Fruit fly (Drosophila melanogaster) Kc167 (cell line): Measurements from ENCODE around the gene D19A.
"Not testable (repeated sequence)": the region's sequence is repeated elsewhere in the genome, so short reads cannot be mapped to it uniquely, and the experiment has no call there.

Source experiments
- Myc ChIP-seq: fragments of >200 bp; optimal IDR thresholded peaks from 2 replicates; lab custom pipeline; 2017; ENCODE audit warnings: missing external identifiers
- Sin3A ChIP-seq: fragments of >200 bp; optimal IDR thresholded peaks from 2 replicates; lab custom pipeline; 2018; ENCODE audit warnings: missing external identifiers
- h ChIP-seq: fragments of >200 bp; optimal IDR thresholded peaks from 3 replicates; lab custom pipeline; 2018; ENCODE audit warnings: missing external identifiers
- insv ChIP-seq: fragments of >200 bp; optimal IDR thresholded peaks from 3 replicates; lab custom pipeline; 2018; ENCODE audit warnings: missing external identifiers
- psq ChIP-seq: fragments of >200 bp; optimal IDR thresholded peaks from 2 replicates; lab custom pipeline; 2017; ENCODE audit warnings: missing external identifiers
- ttk ChIP-seq: sonication (Bioruptor generic); optimal IDR thresholded peaks from 2 replicates; lab custom pipeline; 2017; ENCODE audit warnings: missing external identifiers

The D19A gene

dm6 chr3L:6154951-6155394 lies 34.0 kb downstream of the D19A start:
- TF ChIP-seq ttk (lab: Kevin White, UChicago) = no peak
- TF ChIP-seq Sin3A = no peak
- TF ChIP-seq Myc = no peak
- no peak for TF ChIP-seq insv
- TF ChIP-seq h (lab: Kevin White, UChicago) = no peak
- TF ChIP-seq psq (lab: Kevin White, UChicago) = no peak

dm6 chr3L:6152531-6152930 lies 36.4 kb downstream of the D19A start, which contains the start of gene Acp65Aa:
Gene Acp65Aa (minus strand): TSS chr3L:6152745.
- TF ChIP-seq ttk (lab: Kevin White, UChicago) (no peak), Myc (no peak), h (lab: Kevin White, UChicago) (no peak), insv (no peak), Sin3A (no peak), psq (lab: Kevin White, UChicago) (no peak)

- TF ChIP-seq psq (lab: Kevin White, UChicago); insv; h (lab: Kevin White, UChicago): not testable (repeated sequence)
These were observed 38.1 kb downstream of the D19A start, which contains the start of the genes Cpr65Ax2 and Lcp65Aa for dm6 chr3L:6150757-6151354. Gene Cpr65Ax2 (minus strand): TSS chr3L:6150857. Gene Lcp65Aa (plus strand): TSS chr3L:6151304.

- not testable (repeated sequence) for TF ChIP-seq Myc; psq (lab: Kevin White, UChicago); ttk (lab: Kevin White, UChicago)
These were observed 39.7 kb downstream of the D19A start, which contains the start of gene Lcp65Ab1 for dm6 chr3L:6149248-6149647. Gene Lcp65Ab1 (plus strand): TSS chr3L:6149548.

dm6 chr3L:6147887-6148286 lies 41.0 kb downstream of the D19A start, which contains the start of gene Cpr65Ax1:
Gene Cpr65Ax1 (minus strand): TSS chr3L:6147987.
- TF ChIP-seq h (lab: Kevin White, UChicago); Sin3A; insv: not testable (repeated sequence)

- TF ChIP-seq h (lab: Kevin White, UChicago); ttk (lab: Kevin White, UChicago); Sin3A: not testable (repeated sequence)
These were observed 42.5 kb downstream of the D19A start, which contains the start of gene Lcp65Ab2 for dm6 chr3L:6146374-6146773. Gene Lcp65Ab2 (plus strand): TSS chr3L:6146674.

dm6 chr3L:6144769-6145220 lies 44.1 kb downstream of the D19A start, which contains the start of gene Lcp65Ac:
Gene Lcp65Ac (plus strand): TSS chr3L:6144819.
- TF ChIP-seq psq (lab: Kevin White, UChicago) (no peak), Myc (no peak), insv (no peak), Sin3A (no peak), h (lab: Kevin White, UChicago) (no peak), ttk (lab: Kevin White, UChicago) (no peak)

- TF ChIP-seq Sin3A (no peak), ttk (lab: Kevin White, UChicago) (no peak), Myc (no peak), insv (no peak), h (lab: Kevin White, UChicago) (no peak), psq (lab: Kevin White, UChicago) (no peak)
These were observed 45.7 kb downstream of the D19A start, which contains the start of gene Lcp65Ad for dm6 chr3L:6143188-6143755. Gene Lcp65Ad (plus strand): TSS chr3L:6143395.

- no peak for TF ChIP-seq insv
These were observed 46.6 kb downstream of the D19A start, which contains the start of gene Cpr65Aw for dm6 chr3L:6142313-6142712. Gene Cpr65Aw (minus strand): TSS chr3L:6142413.

- TF ChIP-seq psq (lab: Kevin White, UChicago) = no peak
- no peak for TF ChIP-seq Sin3A
- TF ChIP-seq insv = no peak
- TF ChIP-seq ttk (lab: Kevin White, UChicago) = no peak
- no peak for TF ChIP-seq h (lab: Kevin White, UChicago)
- TF ChIP-seq Myc = no peak
These were observed 47.4 kb downstream of the D19A start for dm6 chr3L:6141538-6141937.

- TF ChIP-seq insv (no peak), Myc (no peak), ttk (lab: Kevin White, UChicago) (no peak), psq (lab: Kevin White, UChicago) (no peak), h (lab: Kevin White, UChicago) (no peak), Sin3A (no peak)
These were observed 48.0 kb downstream of the D19A start for dm6 chr3L:6140771-6141472.

dm6 chr3L:6139924-6140574 lies 48.9 kb downstream of the D19A start, which contains the start of gene Cpr65Av:
Gene Cpr65Av (minus strand): TSS chr3L:6139974.
- no peak for TF ChIP-seq Myc
- no peak for TF ChIP-seq h (lab: Kevin White, UChicago)
- no peak for TF ChIP-seq ttk (lab: Kevin White, UChicago)
- no peak for TF ChIP-seq psq (lab: Kevin White, UChicago)
- no peak for TF ChIP-seq Sin3A
